Worm (Caenorhabditis elegans): Measurements from ENCODE around the gene Y66D12A.11.

Y66D12A.11 gene

DNA sequence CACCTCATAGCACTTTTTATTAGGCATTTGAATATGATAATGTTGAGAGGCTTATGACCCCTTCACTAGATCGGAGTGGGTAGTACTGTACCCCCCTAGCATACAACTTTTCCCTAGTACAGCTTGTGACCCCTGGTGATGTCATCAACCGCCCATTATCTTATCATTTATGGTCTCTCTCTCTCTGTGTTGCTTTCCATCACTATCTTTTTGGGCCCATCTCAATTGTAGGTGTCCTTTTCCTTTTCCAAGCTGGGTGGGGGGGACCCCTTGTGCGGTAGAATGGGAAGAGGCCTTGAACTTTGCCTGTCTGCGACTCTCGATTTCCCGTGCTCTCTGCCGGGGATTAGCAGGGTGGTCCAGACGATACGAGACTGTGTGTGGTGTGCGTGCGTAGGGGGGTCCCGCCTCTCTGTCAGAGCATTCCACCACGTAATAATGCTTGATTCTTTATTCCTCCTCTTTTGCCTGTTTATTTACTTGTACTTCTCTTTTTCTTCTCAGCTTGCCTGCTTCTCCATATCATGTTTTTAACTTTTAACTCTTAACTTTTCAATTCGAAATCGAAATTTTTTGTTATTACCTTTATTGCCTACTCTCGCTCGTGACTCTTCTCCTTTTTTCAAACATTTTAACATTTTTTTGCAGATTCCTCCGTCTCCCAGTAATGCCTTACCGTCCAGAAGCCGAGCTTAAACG lies 2.6 kb upstream of the Y66D12A.11 start, which contains the start of gene ztf-29:
Gene ztf-29, plus strand, starts transcription at position 649 of the 699 bp plus-strand sequence.
- TF ChIP-seq grh-1 (GFP tag; IDR thresholded peaks at IDR 0.05) (no peak), pax-3 (tag; optimal IDR thresholded peaks at IDR 0.05) (no peak), egl-27 (tag; optimal IDR thresholded peaks at IDR 0.05) (no peak), tlp-1 (tag; optimal IDR thresholded peaks at IDR 0.05) (no peak), pqm-1 (tag; optimal IDR thresholded peaks at IDR 0.05) (no peak), sptf-1 (tag; optimal IDR thresholded peaks at IDR 0.05) (no peak), F16B12.6 (tag; optimal IDR thresholded peaks at IDR 0.05) (no peak), lin-14 (GFP tag; optimal IDR thresholded peaks at IDR 0.05) (no peak), snpc-4 (tag; optimal IDR thresholded peaks at IDR 0.05) (no peak), ces-1 (GFP tag; optimal IDR thresholded peaks at IDR 0.05) (no peak), lsy-2 (tag; optimal IDR thresholded peaks at IDR 0.05) (no peak), sox-4 (tag; optimal IDR thresholded peaks at IDR 0.05) (no peak), hlh-4 (tag; optimal IDR thresholded peaks at IDR 0.05) (no peak), C04F5.9 (tag; optimal IDR thresholded peaks at IDR 0.05) (no peak), hlh-17 (GFP tag; optimal IDR thresholded peaks at IDR 0.05; ENCODE audit: borderline replicate concordance) (no peak), lin-39 (tag; optimal IDR thresholded peaks at IDR 0.05) (no peak)

DNA sequence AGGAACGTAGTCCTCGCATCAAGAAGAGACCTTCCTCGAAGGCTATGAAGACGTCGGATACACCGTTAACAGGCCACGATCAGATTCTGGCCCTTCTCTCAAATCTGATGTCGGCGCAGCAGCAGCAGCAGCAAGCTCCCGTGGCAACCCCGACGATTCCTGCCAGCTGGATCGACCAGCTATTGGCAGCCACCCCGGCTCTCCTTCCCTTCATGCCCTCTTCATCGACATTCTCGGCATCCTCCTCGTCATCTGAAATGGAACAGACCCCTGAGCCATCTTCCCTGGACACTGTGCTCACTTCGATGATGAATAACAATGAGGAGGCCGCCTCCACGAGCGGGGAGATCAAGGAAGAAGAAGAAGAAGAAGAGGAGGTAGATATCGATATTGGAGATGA lies 1.7 kb upstream of the Y66D12A.11 start:
- no peak for TF ChIP-seq ces-1 (GFP tag; optimal IDR thresholded peaks at IDR 0.05)
- no peak for TF ChIP-seq rnt-1 (tag; optimal IDR thresholded peaks at IDR 0.05)
- peak; percentile 7 for TF ChIP-seq nhr-85 (tag)

DNA sequence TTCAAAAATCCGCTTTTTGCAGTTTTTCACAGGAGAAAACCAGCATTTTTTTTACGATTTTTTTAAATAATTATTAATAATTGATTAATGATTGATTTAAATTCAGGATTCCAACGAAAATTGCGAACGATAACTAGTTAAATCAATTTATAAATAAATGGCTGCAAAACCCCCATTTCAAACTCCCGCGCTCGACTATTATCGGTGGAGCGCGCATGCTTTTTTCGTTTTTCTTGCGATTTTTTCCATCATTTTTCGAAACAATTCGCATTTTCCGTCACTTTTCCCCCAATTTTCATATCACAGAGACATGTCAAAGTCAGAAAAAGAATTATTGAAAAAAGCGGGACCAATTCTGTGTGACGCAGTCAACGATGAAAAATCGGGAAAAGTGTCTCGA lies 2.3 kb downstream of the Y66D12A.11 start, which contains the start of gene Y66D12A.10:
Gene Y66D12A.10, plus strand, starts transcription at position 273 of the 400 bp plus-strand sequence.
- no peak for TF ChIP-seq sox-4 (tag; optimal IDR thresholded peaks at IDR 0.05)
- TF ChIP-seq nhr-90 (tag; optimal IDR thresholded peaks at IDR 0.05; ENCODE audit: poor library complexity): peak; percentile 22
- peak; percentile 32 for TF ChIP-seq blmp-1 (tag; optimal IDR thresholded peaks at IDR 0.05)
- no peak for TF ChIP-seq lir-3 (tag; optimal IDR thresholded peaks at IDR 0.05; ENCODE audit: poor library complexity)
- peak; percentile 66 for TF ChIP-seq lin-15B (tag; optimal IDR thresholded peaks at IDR 0.05)
- no peak for TF ChIP-seq nhr-71 (tag; optimal IDR thresholded peaks at IDR 0.05)
- TF ChIP-seq nhr-85 (tag): peak; percentile 41
- TF ChIP-seq pag-3 (tag; optimal IDR thresholded peaks at IDR 0.05; ENCODE audit: borderline replicate concordance, insufficient read depth): no peak
- TF ChIP-seq F16B12.6 (tag; optimal IDR thresholded peaks at IDR 0.05): peak; percentile 41
- TF ChIP-seq snpc-4 (tag; optimal IDR thresholded peaks at IDR 0.05): peak; percentile 10
- TF ChIP-seq ztf-11 (tag; optimal IDR thresholded peaks at IDR 0.05): no peak
- no peak for TF ChIP-seq aly-2 (tag; optimal IDR thresholded peaks at IDR 0.05)
- peak; percentile 96 to 99 for TF ChIP-seq lin-35 (GFP tag; optimal IDR thresholded peaks at IDR 0.05)
- TF ChIP-seq nhr-237 (tag; optimal IDR thresholded peaks at IDR 0.05): no peak
- TF ChIP-seq mdl-1 (tag; optimal IDR thresholded peaks at IDR 0.05): peak in 1 of 2 experiments; percentile 3
- peak; percentile 27 for TF ChIP-seq xbp-1 (tag; optimal IDR thresholded peaks at IDR 0.05)
- TF ChIP-seq ets-5 (GFP tag; IDR thresholded peaks at IDR 0.05): no peak
- peak; percentile 91 to 96 (median 94) for TF ChIP-seq dpl-1 (GFP tag; optimal IDR thresholded peaks at IDR 0.05)
- peak; percentile 14 for TF ChIP-seq C16A3.4 (tag; optimal IDR thresholded peaks at IDR 0.05)
- peak; percentile 25 for TF ChIP-seq mep-1 (tag; optimal IDR thresholded peaks at IDR 0.05)
- TF ChIP-seq elt-3 (tag; optimal IDR thresholded peaks at IDR 0.05): peak in 1 of 6 experiments; percentile 26
- peak; percentile 88 to 96 for TF ChIP-seq efl-1 (optimal IDR thresholded peaks at IDR 0.05)
- peak; percentile 97 to 100 for TF ChIP-seq efl-1 (GFP tag; optimal IDR thresholded peaks at IDR 0.05 in 1 of 2)
- peak; percentile 19 for TF ChIP-seq swsn-7 (tag; optimal IDR thresholded peaks at IDR 0.05)
- TF ChIP-seq skn-1 (tag; optimal IDR thresholded peaks at IDR 0.05): peak; percentile 62
- TF ChIP-seq ceh-8 (GFP tag; optimal IDR thresholded peaks at IDR 0.05): no peak
- TF ChIP-seq sptf-1 (tag; optimal IDR thresholded peaks at IDR 0.05): no peak
- no peak for TF ChIP-seq fkh-10 (GFP tag; optimal IDR thresholded peaks at IDR 0.05)
- no peak for TF ChIP-seq nhr-28 (tag; optimal IDR thresholded peaks at IDR 0.05)
- no peak for TF ChIP-seq ces-1 (GFP tag; optimal IDR thresholded peaks at IDR 0.05)
- peak; percentile 17 for TF ChIP-seq tbx-2 (tag; optimal IDR thresholded peaks at IDR 0.05)
- 0 out of 2 replicates have a peak, but pooled peaks have one; percentile 14 for TF ChIP-seq nhr-19 (GFP tag; conservative IDR thresholded peaks at IDR 0.05)
- no peak for TF ChIP-seq zag-1 (tag; optimal IDR thresholded peaks at IDR 0.05)
- no peak for TF ChIP-seq mab-9 (GFP tag; IDR thresholded peaks at IDR 0.05)
- no peak for TF ChIP-seq nhr-12 (tag; optimal IDR thresholded peaks at IDR 0.05)
- no peak for TF ChIP-seq lin-39 (tag; optimal IDR thresholded peaks at IDR 0.05)

Data from whole organism, L1 larva.